Worm (Caenorhabditis elegans): Measurements from ENCODE around the gene Y17G7B.22.

DNA sequence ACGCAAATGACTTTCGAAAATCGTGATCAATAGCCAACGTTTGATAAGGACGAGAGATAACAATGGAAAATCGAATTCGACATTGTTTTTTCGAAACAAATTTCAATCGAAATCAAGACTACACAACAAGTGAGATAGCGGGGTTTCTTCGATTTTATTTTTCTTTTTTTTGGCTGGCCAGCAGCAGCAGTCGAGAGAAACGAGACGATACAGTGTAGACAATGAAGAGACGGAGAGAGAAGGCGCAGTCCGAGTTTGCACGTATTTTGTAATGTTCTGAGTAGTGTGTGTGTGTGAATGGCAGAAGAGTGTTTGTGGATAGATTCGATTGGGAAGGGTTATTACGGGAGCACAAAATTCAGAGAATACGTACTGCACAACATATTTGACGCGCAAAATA, 27.7 kb upstream of the Y17G7B.22 start:
- TF ChIP-seq tlp-1 (tag; optimal IDR thresholded peaks at IDR 0.05) = no peak
- TF ChIP-seq aha-1 (tag; optimal IDR thresholded peaks at IDR 0.05) = peak; percentile 80
- no peak for TF ChIP-seq fkh-10 (GFP tag; optimal IDR thresholded peaks at IDR 0.05)
- peak; percentile 1 for TF ChIP-seq snpc-4 (tag; optimal IDR thresholded peaks at IDR 0.05)
- no peak for TF ChIP-seq aly-2 (tag; optimal IDR thresholded peaks at IDR 0.05)
